Fruit fly (Drosophila melanogaster): ENCODE results near the gene thw.

thw gene

dm6 chr3R:7249460-7249859 is 25.2 kb downstream of the thw start, which contains the start of the genes CG1227 and Dtwd2 (continued):
- TF ChIP-seq dimm (GFP tag; IDR thresholded peaks at IDR 0.05) (peak; percentile 70), Ssrp (tag; optimal IDR thresholded peaks at IDR 0.05) (peak; percentile 92), Trl (optimal IDR thresholded peaks at IDR 0.05) (no peak), Trl (GFP tag; optimal IDR thresholded peaks at IDR 0.05) (peak; percentile 64), Xbp1 (GFP tag; optimal IDR thresholded peaks at IDR 0.05) (peak; percentile 88), CG31224 (GFP tag; IDR thresholded peaks at IDR 0.05) (peak; percentile 72), Myb (GFP tag; optimal IDR thresholded peaks at IDR 0.05) (peak; percentile 8), Dref (GFP tag; IDR thresholded peaks at IDR 0.05) (no peak), BtbVII (GFP tag; optimal IDR thresholded peaks at IDR 0.05) (no peak), cas (GFP tag; IDR thresholded peaks at IDR 0.05) (peak; percentile 83), fd3F (GFP tag; optimal IDR thresholded peaks at IDR 0.05) (peak; percentile 93), CG5245 (GFP tag; optimal IDR thresholded peaks at IDR 0.05) (peak; percentile 36), twi (tag; optimal IDR thresholded peaks at IDR 0.05) (no peak), sim (GFP tag; IDR thresholded peaks at IDR 0.05) (peak; percentile 66; the same call in 1 of the 2 replicates), toy (GFP tag; IDR thresholded peaks at IDR 0.05) (peak; percentile 74), dmrt11E (tag; optimal IDR thresholded peaks at IDR 0.05) (peak; percentile 90), CG9797 (GFP tag; optimal IDR thresholded peaks at IDR 0.05) (peak; percentile 19), Gsc (GFP tag; IDR thresholded peaks at IDR 0.05) (no peak), NC2α (GFP tag; optimal IDR thresholded peaks at IDR 0.05) (no peak), cad (GFP tag; optimal IDR thresholded peaks at IDR 0.05) (no peak), CG4617 (GFP tag; optimal IDR thresholded peaks at IDR 0.05; ENCODE audit: borderline replicate concordance) (peak; percentile 50), Spps (tag; optimal IDR thresholded peaks at IDR 0.05) (peak; percentile 85), CG2116 (GFP tag; optimal IDR thresholded peaks at IDR 0.05) (peak; percentile 69), Vsx1 (GFP tag; optimal IDR thresholded peaks at IDR 0.05) (no peak), MBD-R2 (GFP tag; IDR thresholded peaks at IDR 0.05) (peak; percentile 98), CG6683 (GFP tag; optimal IDR thresholded peaks at IDR 0.05) (no peak), CG6765 (GFP tag; optimal IDR thresholded peaks at IDR 0.05) (peak; percentile 92), CG9876 (GFP tag; optimal IDR thresholded peaks at IDR 0.05) (no peak), Chrac-16 (GFP tag; optimal IDR thresholded peaks at IDR 0.05) (peak; percentile 67), CG10654 (GFP tag; optimal IDR thresholded peaks at IDR 0.05) (peak; percentile 58), CG16863 (GFP tag; optimal IDR thresholded peaks at IDR 0.05) (peak; percentile 43), CG31365 (tag; optimal IDR thresholded peaks at IDR 0.05) (peak; percentile 31), Deaf1 (tag; optimal IDR thresholded peaks at IDR 0.05) (no peak), CG13287 (GFP tag; IDR thresholded peaks at IDR 0.05; ENCODE audit: partially characterized antibody) (peak; percentile 45; the same call in 1 of the 2 replicates), Hand (GFP tag; optimal IDR thresholded peaks at IDR 0.05) (peak; percentile 87), CG8281 (tag; optimal IDR thresholded peaks at IDR 0.05) (peak; percentile 78), pb (GFP tag; optimal IDR thresholded peaks at IDR 0.05) (peak; percentile 30), CG10366 (GFP tag; IDR thresholded peaks at IDR 0.05) (peak; percentile 91), CG12769 (tag; optimal IDR thresholded peaks at IDR 0.05) (no peak), Aef1 (GFP tag; IDR thresholded peaks at IDR 0.05) (peak; percentile 85), NFAT (GFP tag; IDR thresholded peaks at IDR 0.05) (peak; percentile 83), CG11723 (GFP tag; optimal IDR thresholded peaks at IDR 0.05) (no peak), amos (GFP tag; IDR thresholded peaks at IDR 0.05; ENCODE audit: partially characterized antibody) (no peak), HLH4C (GFP tag; IDR thresholded peaks at IDR 0.05; ENCODE audit: partially characterized antibody) (no peak), CG10274 (GFP tag; optimal IDR thresholded peaks at IDR 0.05) (peak; percentile 60), CG10431 (GFP tag; optimal IDR thresholded peaks at IDR 0.05) (peak; percentile 80), Dad (GFP tag; optimal IDR thresholded peaks at IDR 0.05) (peak; percentile 32), CG34224 (GFP tag; IDR thresholded peaks at IDR 0.05; ENCODE audit: partially characterized antibody) (no peak), ewg (GFP tag; optimal IDR thresholded peaks at IDR 0.05) (peak; percentile 74), chn (GFP tag; optimal IDR thresholded peaks at IDR 0.05) (peak; percentile 48), CG32532 (GFP tag; IDR thresholded peaks at IDR 0.05) (peak; percentile 95), slp2 (GFP tag; optimal IDR thresholded peaks at IDR 0.05) (peak; percentile 36)
